Worm (Caenorhabditis elegans) whole organism, L4/young adult: Measurements from ENCODE around the gene C25H3.11.

Source experiments
- W03F9.2 ChIP-seq: fragments of 150-350 bp; optimal IDR thresholded peaks from 2 replicates; lab custom pipeline; 2014; ENCODE audit warnings: missing biosample characterization, missing genetic modification characterization
- him-1 ChIP-seq: sonication (generic microtip); optimal IDR thresholded peaks from 2 replicates; lab custom pipeline; 2016; ENCODE audit warnings: missing genotype, missing genetic modification reagents, missing genetic modification characterization, missing compliant biosample characterization

- TF ChIP-seq him-1 (tag; lab: Kevin White, UChicago) (no peak), W03F9.2 (no peak)
Observed at ce11 chrII:5704479-5704878, 15.6 kb upstream of the C25H3.11 start.
